Worm (Caenorhabditis elegans) whole organism, L1 larva: ENCODE results near the gene nspf-3.
A peak's percentile ranks its signal among the peaks of the same experiment; 100 is the strongest.
"Not testable (repeated sequence)": the region's sequence is repeated elsewhere in the genome, so short reads cannot be mapped to it uniquely, and the experiment has no call there.

ENCODE experiments used
- C04F5.9 ChIP-seq: sonication (generic microtip); optimal IDR thresholded peaks from 2 replicates; lab custom pipeline; 2016; ENCODE audit warnings: missing genetic modification characterization, missing compliant biosample characterization
- C34B4.2 ChIP-seq: sonication (generic microtip); optimal IDR thresholded peaks from 2 replicates; lab custom pipeline; 2017; ENCODE audit warnings: mild to moderate bottlenecking, missing genetic modification characterization, missing compliant biosample characterization
- ama-1 ChIP-seq: fragments of 150-350 bp; optimal IDR thresholded peaks from 2 replicates; lab custom pipeline; 2014
- ces-1 ChIP-seq: fragments of 150-350 bp; optimal IDR thresholded peaks from 2 replicates; lab custom pipeline; 2014; ENCODE audit warnings: missing biosample characterization, missing genetic modification reagents, missing genetic modification characterization
- egl-13 ChIP-seq: sonication (generic microtip); optimal IDR thresholded peaks from 2 replicates; lab custom pipeline; 2016; ENCODE audit warnings: missing genotype, missing genetic modification reagents, missing genetic modification characterization, missing compliant biosample characterization
- elt-2 ChIP-seq: sonication (generic microtip); optimal IDR thresholded peaks from 2 replicates; lab custom pipeline; 2016; ENCODE audit warnings: missing genetic modification characterization, mild to moderate bottlenecking, inconsistent platforms, missing compliant biosample characterization, missing genetic modification reagents
- ets-5 ChIP-seq: fragments of 200-800 bp; sonication (Bioruptor generic); IDR thresholded peaks from 2 replicates; pipeline ENCODE4 v1.3.6; 2022; ENCODE audit warnings: missing genetic modification characterization, missing compliant biosample characterization
- fkh-4 ChIP-seq: sonication (generic microtip); optimal IDR thresholded peaks from 2 replicates; lab custom pipeline; 2016; ENCODE audit warnings: missing compliant biosample characterization, missing genetic modification characterization, borderline replicate concordance
- hlh-17 ChIP-seq: fragments of 200-800 bp; sonication (Bioruptor generic); optimal IDR thresholded peaks from 2 replicates; lab custom pipeline; 2018; ENCODE audit warnings: missing genetic modification characterization, mild to moderate bottlenecking, missing compliant biosample characterization, moderate library complexity, borderline replicate concordance
- jun-1 ChIP-seq: fragments of 150-350 bp; optimal IDR thresholded peaks from 2 replicates; lab custom pipeline; 2014; ENCODE audit warnings: missing biosample characterization, missing genetic modification reagents, missing genetic modification characterization
- lin-13 ChIP-seq: fragments of 150-350 bp; optimal IDR thresholded peaks from 2 replicates; lab custom pipeline; 2014; ENCODE audit warnings: missing biosample characterization, missing genetic modification reagents, missing genetic modification characterization
- lin-15B ChIP-seq: fragments of 150-350 bp; sonication (generic microtip); optimal IDR thresholded peaks from 3 replicates; lab custom pipeline; 2014; ENCODE audit warnings: missing biosample characterization, missing genetic modification characterization
- lin-35 ChIP-seq, 2 experiments: fragments of 150-350 bp; optimal IDR thresholded peaks; 2 replicates each; lab custom pipeline; 2014; ENCODE audit warnings: missing biosample characterization in 2 of 2, missing genetic modification characterization in 2 of 2, missing genetic modification reagents in 2 of 2
- lin-39 ChIP-seq: fragments of 150-350 bp; optimal IDR thresholded peaks from 2 replicates; lab custom pipeline; 2014; ENCODE audit warnings: missing biosample characterization, missing genetic modification reagents, missing genetic modification characterization
- lir-3 ChIP-seq: sonication (generic microtip); optimal IDR thresholded peaks from 2 replicates; lab custom pipeline; 2016; ENCODE audit warnings: mild to moderate bottlenecking, missing genetic modification characterization, moderate library complexity, missing compliant biosample characterization; ENCODE audit not compliant: poor library complexity
- lsy-2 ChIP-seq, 2 experiments: fragments of 150-350 bp; optimal IDR thresholded peaks; 2 replicates each; lab custom pipeline; 2014; ENCODE audit warnings: missing biosample characterization in 2 of 2, missing genetic modification characterization in 2 of 2
- mab-9 ChIP-seq: fragments of 200-800 bp; sonication (Bioruptor generic); IDR thresholded peaks from 2 replicates; pipeline ENCODE4 v1.3.6; 2022; ENCODE audit warnings: missing genetic modification reagents, missing genetic modification characterization, missing compliant biosample characterization
- mef-2 ChIP-seq: fragments of 150-350 bp; optimal IDR thresholded peaks from 2 replicates; lab custom pipeline; 2014; ENCODE audit warnings: missing biosample characterization, missing genetic modification characterization
- nhr-11 ChIP-seq: fragments of 150-350 bp; optimal IDR thresholded peaks from 2 replicates; lab custom pipeline; 2014; ENCODE audit warnings: missing biosample characterization, missing genetic modification characterization
- nhr-19 ChIP-seq: fragments of 200-800 bp; sonication (Bioruptor generic); conservative IDR thresholded peaks from 2 replicates; pipeline ENCODE4 v1.3.6; 2022; ENCODE audit warnings: missing genetic modification characterization, missing compliant biosample characterization
- nhr-20 ChIP-seq: sonication (generic microtip); optimal IDR thresholded peaks from 2 replicates; lab custom pipeline; 2016; ENCODE audit warnings: mild to moderate bottlenecking, missing genetic modification characterization, missing compliant biosample characterization
- nhr-71 ChIP-seq: sonication (generic microtip); optimal IDR thresholded peaks from 2 replicates; lab custom pipeline; 2016; ENCODE audit warnings: mild to moderate bottlenecking, missing genetic modification characterization, moderate library complexity, missing compliant biosample characterization
- nhr-85 ChIP-seq: sonication (generic microtip); peaks from one replicate; lab custom pipeline; 2016; ENCODE audit warnings: missing genetic modification characterization, inconsistent platforms, missing compliant biosample characterization
- pax-3 ChIP-seq: fragments of 200-800 bp; sonication (Bioruptor generic); optimal IDR thresholded peaks from 2 replicates; lab custom pipeline; 2018; ENCODE audit warnings: mild to moderate bottlenecking, missing genetic modification characterization, moderate library complexity, missing compliant biosample characterization
- pqm-1 ChIP-seq: sonication (generic microtip); optimal IDR thresholded peaks from 3 replicates; lab custom pipeline; 2017; ENCODE audit warnings: missing biosample characterization, missing genetic modification characterization
- snu-23 ChIP-seq: sonication (generic microtip); optimal IDR thresholded peaks from 2 replicates; lab custom pipeline; 2016; ENCODE audit warnings: missing genetic modification characterization, missing compliant biosample characterization
- tbx-2 ChIP-seq: sonication (generic microtip); optimal IDR thresholded peaks from 2 replicates; lab custom pipeline; 2016; ENCODE audit warnings: missing genetic modification characterization, missing compliant biosample characterization
- tlp-1 ChIP-seq: fragments of 150-350 bp; optimal IDR thresholded peaks from 2 replicates; lab custom pipeline; 2014; ENCODE audit warnings: missing biosample characterization, missing genetic modification characterization
- unc-30 ChIP-seq: sonication (generic microtip); optimal IDR thresholded peaks from 2 replicates; lab custom pipeline; 2017; ENCODE audit warnings: missing biosample characterization, missing genetic modification characterization
- unc-62 ChIP-seq: fragments of 150-350 bp; optimal IDR thresholded peaks from 2 replicates; lab custom pipeline; 2014; ENCODE audit warnings: missing biosample characterization, missing genetic modification reagents, missing genetic modification characterization
- unc-86 ChIP-seq: sonication (generic microtip); optimal IDR thresholded peaks from 2 replicates; lab custom pipeline; 2016; ENCODE audit warnings: missing genetic modification characterization, missing compliant biosample characterization
- unc-98 ChIP-seq: fragments of 200-800 bp; sonication (Bioruptor generic); IDR thresholded peaks from 2 replicates; pipeline ENCODE4 v1.3.6; 2022; ENCODE audit warnings: missing genetic modification characterization, missing compliant biosample characterization
- vab-15 ChIP-seq: sonication (generic microtip); optimal IDR thresholded peaks from 2 replicates; lab custom pipeline; 2017; ENCODE audit warnings: missing genotype, mild to moderate bottlenecking, missing genetic modification characterization, missing compliant biosample characterization
- xbp-1 ChIP-seq: sonication (generic microtip); optimal IDR thresholded peaks from 2 replicates; lab custom pipeline; 2016; ENCODE audit warnings: missing genetic modification characterization, missing compliant biosample characterization
- zag-1 ChIP-seq: fragments of 150-350 bp; optimal IDR thresholded peaks from 2 replicates; lab custom pipeline; 2014; ENCODE audit warnings: missing biosample characterization, missing genetic modification characterization
- ztf-11 ChIP-seq, 2 experiments: sonication (generic microtip); optimal IDR thresholded peaks; 2 replicates each; lab custom pipeline; 2016 to 2017; ENCODE audit warnings: missing genetic modification characterization in 2 of 2, missing biosample characterization in 1 of 2, missing compliant biosample characterization in 1 of 2
- ztf-4 ChIP-seq: fragments of 150-350 bp; optimal IDR thresholded peaks from 2 replicates; lab custom pipeline; 2014; ENCODE audit warnings: missing biosample characterization, missing genetic modification characterization

The nspf-3 gene

ce11 chrII:2684208-2684607 lies 5.8 kb downstream of the nspf-3 start, which contains the start of gene ceh-87:
Gene ceh-87, minus strand, starts transcription at chrII:2684308.
- TF ChIP-seq zag-1 = no peak
- TF ChIP-seq snu-23 = no peak
- TF ChIP-seq mab-9 (GFP tag; lab: Robert Waterston, UW) = no peak
- TF ChIP-seq tlp-1 (tag; lab: Kevin White, UChicago) = no peak
- no peak for TF ChIP-seq tbx-2 (tag; lab: Kevin White, UChicago)
- TF ChIP-seq ets-5 (GFP tag; lab: Robert Waterston, UW) = no peak
- no peak for TF ChIP-seq xbp-1 (tag; lab: Kevin White, UChicago)
- TF ChIP-seq ztf-4 = no peak
- TF ChIP-seq lsy-2 (tag; optimal IDR thresholded peaks at IDR 0.05; lab: Kevin White, UChicago) = no peak
- TF ChIP-seq unc-62 = no peak
- no peak for TF ChIP-seq nhr-20 (tag; lab: Kevin White, UChicago)
- no peak for TF ChIP-seq ama-1
- TF ChIP-seq unc-30 (tag; lab: Kevin White, UChicago) = no peak
- TF ChIP-seq ztf-11 (tag; optimal IDR thresholded peaks at IDR 0.05; lab: Kevin White, UChicago) = no peak
- no peak for TF ChIP-seq hlh-17 (GFP tag; lab: Kevin White, UChicago)
- TF ChIP-seq fkh-4 (tag; lab: Kevin White, UChicago) = no peak

ce11 chrII:2681118-2681517 lies 8.9 kb downstream of the nspf-3 start, which contains the start of gene F34D6.1:
Gene F34D6.1, minus strand, starts transcription at chrII:2681218.
- no peak for TF ChIP-seq C34B4.2 (tag; lab: Kevin White, UChicago)
- no peak for TF ChIP-seq nhr-19 (GFP tag; lab: Robert Waterston, UW)
- TF ChIP-seq unc-86 (tag; lab: Kevin White, UChicago) = no peak
- no peak for TF ChIP-seq C04F5.9 (tag; lab: Kevin White, UChicago)
- no peak for TF ChIP-seq nhr-85
- TF ChIP-seq ces-1 = no peak
- TF ChIP-seq nhr-11 (tag; lab: Kevin White, UChicago) = no peak
- TF ChIP-seq vab-15 (tag; lab: Kevin White, UChicago) = no peak
- no peak for TF ChIP-seq egl-13 (tag; lab: Kevin White, UChicago)
- no peak for TF ChIP-seq hlh-17 (GFP tag; lab: Kevin White, UChicago)
- no peak for TF ChIP-seq xbp-1 (tag; lab: Kevin White, UChicago)
- TF ChIP-seq unc-98 (GFP tag; lab: Robert Waterston, UW) = no peak
- TF ChIP-seq pax-3 = no peak
- no peak for TF ChIP-seq lir-3
- TF ChIP-seq lin-13 (GFP tag; lab: Kevin White, UChicago) = no peak

ce11 chrII:2677534-2678168 lies 12.3 kb downstream of the nspf-3 start, which contains the start of gene F22E5.17:
Gene F22E5.17, plus strand, starts transcription at chrII:2678041.
- TF ChIP-seq elt-2 (tag; lab: Kevin White, UChicago) (peak; percentile 93), pqm-1 (tag; lab: Kevin White, UChicago) (peak; percentile 69), nhr-71 (no peak), fkh-4 (tag; lab: Kevin White, UChicago) (no peak), lin-15B (tag; lab: Kevin White, UChicago) (no peak), tlp-1 (tag; lab: Kevin White, UChicago) (peak; percentile 76), lin-39 (tag; lab: Kevin White, UChicago) (no peak), tbx-2 (tag; lab: Kevin White, UChicago) (no peak), C34B4.2 (tag; lab: Kevin White, UChicago) (no peak), egl-13 (tag; lab: Kevin White, UChicago) (no peak), lin-35 (GFP tag; optimal IDR thresholded peaks at IDR 0.05; lab: Kevin White, UChicago) (peak in 1 of 2 experiments; percentile 10)

- TF ChIP-seq nhr-20 (tag; lab: Kevin White, UChicago); mef-2 (tag; lab: Kevin White, UChicago); jun-1: not testable (repeated sequence)
Observed at ce11 chrII:2673534-2673933, 16.4 kb downstream of the nspf-3 start, which contains the start of the genes F22E5.20 and F22E5.1. Gene F22E5.20, minus strand, starts transcription at chrII:2673634. Gene F22E5.1, plus strand, starts transcription at chrII:2673775.
